Worm (Caenorhabditis elegans): ENCODE measurements around the gene cav-2.

The cav-2 gene

ce11 chrV:13565781-13566180, 8.9 kb downstream of the cav-2 start, which contains the start of gene slrp-1:
Gene slrp-1, plus strand, starts transcription at chrV:13565863.
- no peak for TF ChIP-seq dao-5 (tag; optimal IDR thresholded peaks at IDR 0.05)

- no peak for TF ChIP-seq him-1 (tag; optimal IDR thresholded peaks at IDR 0.05)
- no peak for TF ChIP-seq dao-5 (tag; optimal IDR thresholded peaks at IDR 0.05)
- TF ChIP-seq W03F9.2 (tag; optimal IDR thresholded peaks at IDR 0.05): no peak
Observed at ce11 chrV:13566967-13567366, 10.1 kb downstream of the cav-2 start.

- TF ChIP-seq him-1 (tag; optimal IDR thresholded peaks at IDR 0.05) (no peak), W03F9.2 (tag; optimal IDR thresholded peaks at IDR 0.05) (peak; percentile 83), dao-5 (tag; optimal IDR thresholded peaks at IDR 0.05) (no peak)
Observed at ce11 chrV:13568533-13568932, 11.6 kb downstream of the cav-2 start, which contains the start of the genes nuaf-1 and bir-2. Gene nuaf-1, minus strand, starts transcription at chrV:13568630. Gene bir-2, plus strand, starts transcription at chrV:13568850.

- TF ChIP-seq dao-5 (tag; optimal IDR thresholded peaks at IDR 0.05) (no peak), him-1 (tag; optimal IDR thresholded peaks at IDR 0.05) (no peak), W03F9.2 (tag; optimal IDR thresholded peaks at IDR 0.05) (no peak)
Observed at ce11 chrV:13571714-13572258, 14.9 kb downstream of the cav-2 start, which contains the start of gene C50B8.4. Gene C50B8.4, plus strand, starts transcription at chrV:13572012.

- no peak for TF ChIP-seq dao-5 (tag; optimal IDR thresholded peaks at IDR 0.05)
- TF ChIP-seq W03F9.2 (tag; optimal IDR thresholded peaks at IDR 0.05): no peak
- no peak for TF ChIP-seq him-1 (tag; optimal IDR thresholded peaks at IDR 0.05)
Observed at ce11 chrV:13575866-13576265, 19.0 kb downstream of the cav-2 start.

ce11 chrV:13576828-13577227, 19.9 kb downstream of the cav-2 start:
- no peak for TF ChIP-seq dao-5 (tag; optimal IDR thresholded peaks at IDR 0.05)
- TF ChIP-seq him-1 (tag; optimal IDR thresholded peaks at IDR 0.05): no peak
- TF ChIP-seq W03F9.2 (tag; optimal IDR thresholded peaks at IDR 0.05): no peak

ce11 chrV:13577463-13577862, 20.6 kb downstream of the cav-2 start:
- no peak for TF ChIP-seq him-1 (tag; optimal IDR thresholded peaks at IDR 0.05)
- no peak for TF ChIP-seq W03F9.2 (tag; optimal IDR thresholded peaks at IDR 0.05)
- no peak for TF ChIP-seq dao-5 (tag; optimal IDR thresholded peaks at IDR 0.05)

ce11 chrV:13578637-13579036, 21.7 kb downstream of the cav-2 start, which contains the start of gene C50B8.6:
Gene C50B8.6, plus strand, starts transcription at chrV:13578972.
- TF ChIP-seq him-1 (tag; optimal IDR thresholded peaks at IDR 0.05) (no peak), dao-5 (tag; optimal IDR thresholded peaks at IDR 0.05) (no peak), W03F9.2 (tag; optimal IDR thresholded peaks at IDR 0.05) (no peak)

- TF ChIP-seq him-1 (tag; optimal IDR thresholded peaks at IDR 0.05) (no peak), W03F9.2 (tag; optimal IDR thresholded peaks at IDR 0.05) (no peak), dao-5 (tag; optimal IDR thresholded peaks at IDR 0.05) (no peak)
Observed at ce11 chrV:13580696-13581095, 23.8 kb downstream of the cav-2 start, which contains the start of gene C50B8.5. Gene C50B8.5, plus strand, starts transcription at chrV:13580968.

ce11 chrV:13584484-13584883, 27.6 kb downstream of the cav-2 start, which contains the start of gene F53F4.1:
Gene F53F4.1, plus strand, starts transcription at chrV:13584784.
- TF ChIP-seq dao-5 (tag; optimal IDR thresholded peaks at IDR 0.05) (no peak), him-1 (tag; optimal IDR thresholded peaks at IDR 0.05) (no peak), W03F9.2 (tag; optimal IDR thresholded peaks at IDR 0.05) (no peak)

- no peak for TF ChIP-seq W03F9.2 (tag; optimal IDR thresholded peaks at IDR 0.05)
- no peak for TF ChIP-seq dao-5 (tag; optimal IDR thresholded peaks at IDR 0.05)
- TF ChIP-seq him-1 (tag; optimal IDR thresholded peaks at IDR 0.05): no peak
Observed at ce11 chrV:13587902-13588301, 31.0 kb downstream of the cav-2 start, which contains the start of gene F53F4.17. Gene F53F4.17, plus strand, starts transcription at chrV:13588202.

ce11 chrV:13589494-13590176, 32.7 kb downstream of the cav-2 start, which contains the start of the genes F53F4.2 and F53F4.18:
Gene F53F4.2, minus strand, starts transcription at chrV:13589594.
Gene F53F4.18, plus strand, starts transcription at chrV:13590126.
- no peak for TF ChIP-seq dao-5 (tag; optimal IDR thresholded peaks at IDR 0.05)
- no peak for TF ChIP-seq W03F9.2 (tag; optimal IDR thresholded peaks at IDR 0.05)
- no peak for TF ChIP-seq him-1 (tag; optimal IDR thresholded peaks at IDR 0.05)

- no peak for TF ChIP-seq dao-5 (tag; optimal IDR thresholded peaks at IDR 0.05)
- TF ChIP-seq W03F9.2 (tag; optimal IDR thresholded peaks at IDR 0.05): peak; percentile 23
Observed at ce11 chrV:13591504-13592174, 34.7 kb downstream of the cav-2 start, which contains the start of gene tbcb-1. Gene tbcb-1, plus strand, starts transcription at chrV:13592124.

- no peak for TF ChIP-seq dao-5 (tag; optimal IDR thresholded peaks at IDR 0.05)
- TF ChIP-seq W03F9.2 (tag; optimal IDR thresholded peaks at IDR 0.05): no peak
- no peak for TF ChIP-seq him-1 (tag; optimal IDR thresholded peaks at IDR 0.05)
Observed at ce11 chrV:13593083-13593482, 36.2 kb downstream of the cav-2 start, which contains the start of gene F53F4.4. Gene F53F4.4, plus strand, starts transcription at chrV:13593383.

Data from whole organism, L4/young adult.